Worm (Caenorhabditis elegans) whole organism, L3 larva: Measurements from ENCODE around the gene nas-22.
"Not testable (repeated sequence)": the region's sequence is repeated elsewhere in the genome, so short reads cannot be mapped to it uniquely, and the experiment has no call there.

Experiments
- lin-15B ChIP-seq: fragments of 150-350 bp; optimal IDR thresholded peaks from 2 replicates; lab custom pipeline; 2014; ENCODE audit warnings: missing biosample characterization, missing genetic modification characterization
- lin-39 ChIP-seq: fragments of 150-350 bp; optimal IDR thresholded peaks from 2 replicates; lab custom pipeline; 2018; ENCODE audit warnings: missing biosample characterization, missing genetic modification reagents, missing genetic modification characterization
- nfya-1 ChIP-seq: sonication (generic microtip); optimal IDR thresholded peaks from 2 replicates; lab custom pipeline; 2017; ENCODE audit warnings: missing genetic modification characterization, mild to moderate bottlenecking, missing compliant biosample characterization, antibody characterized with exemption, moderate library complexity; ENCODE audit not compliant: insufficient read depth
- nhr-11 ChIP-seq: fragments of 150-350 bp; optimal IDR thresholded peaks from 2 replicates; lab custom pipeline; 2014; ENCODE audit warnings: missing biosample characterization, missing genetic modification characterization
- nhr-12 ChIP-seq: fragments of 150-350 bp; optimal IDR thresholded peaks from 2 replicates; lab custom pipeline; 2014; ENCODE audit warnings: missing biosample characterization, missing genetic modification characterization
- nhr-237 ChIP-seq: fragments of 150-350 bp; optimal IDR thresholded peaks from 2 replicates; lab custom pipeline; 2014; ENCODE audit warnings: missing biosample characterization, missing genetic modification characterization
- nhr-25 ChIP-seq: sonication (generic microtip); optimal IDR thresholded peaks from 2 replicates; lab custom pipeline; 2017; ENCODE audit warnings: missing biosample characterization, missing genetic modification characterization
- nhr-76 ChIP-seq: fragments of 150-350 bp; sonication (generic microtip); optimal IDR thresholded peaks from 5 replicates; lab custom pipeline; 2014; ENCODE audit warnings: missing biosample characterization, missing genetic modification characterization
- pqm-1 ChIP-seq: fragments of 150-350 bp; optimal IDR thresholded peaks from 2 replicates; lab custom pipeline; 2017; ENCODE audit warnings: missing biosample characterization, missing genetic modification characterization, inconsistent platforms
- unc-39 ChIP-seq: sonication (generic microtip); optimal IDR thresholded peaks from 4 replicates; lab custom pipeline; 2017; ENCODE audit warnings: missing biosample characterization, missing genetic modification characterization
- zag-1 ChIP-seq: fragments of 150-350 bp; optimal IDR thresholded peaks from 2 replicates; lab custom pipeline; 2014; ENCODE audit warnings: missing biosample characterization, missing genetic modification characterization

ce11 chrV:11480734-11481133, 6.2 kb downstream of the nas-22 start, which contains the start of gene T11F9.14:
- not testable (repeated sequence) for TF ChIP-seq nhr-11 (tag; lab: Kevin White, UChicago); zag-1; pqm-1 (tag; lab: Kevin White, UChicago); lin-15B (tag; lab: Kevin White, UChicago); unc-39 (tag; lab: Kevin White, UChicago); nfya-1; nhr-25 (tag; lab: Kevin White, UChicago); lin-39; nhr-237 (tag; lab: Kevin White, UChicago); nhr-76 (tag; lab: Kevin White, UChicago); nhr-12 (tag; lab: Kevin White, UChicago)
